Worm (Caenorhabditis elegans) whole organism, L2 larva: ENCODE measurements around the gene mlt-8.

Source experiments
- C34F6.9 ChIP-seq: fragments of 150-350 bp; optimal IDR thresholded peaks from 2 replicates; lab custom pipeline; 2014; ENCODE audit warnings: missing biosample characterization, missing genetic modification characterization
- F13H6.1 ChIP-seq: sonication (generic microtip); optimal IDR thresholded peaks from 2 replicates; lab custom pipeline; 2016; ENCODE audit warnings: missing genetic modification characterization, missing compliant biosample characterization
- R02D3.7 ChIP-seq: fragments of 150-350 bp; optimal IDR thresholded peaks from 2 replicates; lab custom pipeline; 2014; ENCODE audit warnings: missing biosample characterization, missing genetic modification characterization
- Y55F3AM.14 ChIP-seq: fragments of 200-800 bp; sonication (Bioruptor generic); optimal IDR thresholded peaks from 2 replicates; lab custom pipeline; 2018; ENCODE audit warnings: mild to moderate bottlenecking, missing genetic modification characterization, missing compliant biosample characterization
- alr-1 ChIP-seq: fragments of 150-350 bp; optimal IDR thresholded peaks from 2 replicates; lab custom pipeline; 2014; ENCODE audit warnings: missing biosample characterization, missing genetic modification characterization
- aly-2 ChIP-seq: fragments of 150-350 bp; optimal IDR thresholded peaks from 2 replicates; lab custom pipeline; 2014; ENCODE audit warnings: missing biosample characterization, missing genetic modification characterization
- ama-1 ChIP-seq: fragments of 150-350 bp; optimal IDR thresholded peaks from 2 replicates; lab custom pipeline; 2018; ENCODE audit warnings: inconsistent platforms
- ceh-16 ChIP-seq: fragments of 150-350 bp; optimal IDR thresholded peaks from 2 replicates; lab custom pipeline; 2014; ENCODE audit warnings: missing biosample characterization, missing genetic modification characterization
- ceh-82 ChIP-seq: fragments of 150-350 bp; optimal IDR thresholded peaks from 2 replicates; lab custom pipeline; 2014; ENCODE audit warnings: missing biosample characterization, missing genetic modification characterization
- crh-2 ChIP-seq: sonication (generic microtip); optimal IDR thresholded peaks from 2 replicates; lab custom pipeline; 2017; ENCODE audit warnings: missing biosample characterization, missing genetic modification characterization
- dmd-4 ChIP-seq: sonication (generic microtip); optimal IDR thresholded peaks from 2 replicates; lab custom pipeline; 2017; ENCODE audit warnings: missing biosample characterization, missing genetic modification characterization
- elt-3 ChIP-seq: sonication (generic microtip); optimal IDR thresholded peaks from 2 replicates; lab custom pipeline; 2017; ENCODE audit warnings: missing biosample characterization, missing genetic modification characterization
- fos-1 ChIP-seq: fragments of 150-350 bp; optimal IDR thresholded peaks from 2 replicates; lab custom pipeline; 2014; ENCODE audit warnings: missing biosample characterization, missing genetic modification characterization
- gmeb-1 ChIP-seq: fragments of 150-350 bp; optimal IDR thresholded peaks from 2 replicates; lab custom pipeline; 2014; ENCODE audit warnings: missing biosample characterization, missing genetic modification characterization
- lin-11 ChIP-seq: fragments of 150-350 bp; sonication (generic microtip); optimal IDR thresholded peaks from 2 replicates; lab custom pipeline; 2014; ENCODE audit warnings: missing biosample characterization, missing genetic modification characterization, inconsistent platforms, mixed read lengths
- lin-39 ChIP-seq: fragments of 150-350 bp; optimal IDR thresholded peaks from 2 replicates; lab custom pipeline; 2014; ENCODE audit warnings: missing biosample characterization, missing genetic modification reagents, missing genetic modification characterization
- mab-5 ChIP-seq: fragments of 150-350 bp; optimal IDR thresholded peaks from 2 replicates; lab custom pipeline; 2014; ENCODE audit warnings: missing biosample characterization, missing genetic modification characterization
- mdl-1 ChIP-seq, 2 experiments: fragments of 150-350 bp in 1 of 2; sonication (generic microtip) in 1 of 2; optimal IDR thresholded peaks; 2 replicates each; lab custom pipeline; 2017; ENCODE audit warnings: missing biosample characterization in 2 of 2, missing genetic modification characterization in 2 of 2
- nhr-10 ChIP-seq: sonication (generic microtip); optimal IDR thresholded peaks from 2 replicates; lab custom pipeline; 2017; ENCODE audit warnings: missing biosample characterization, missing genetic modification characterization
- nhr-129 ChIP-seq: fragments of 150-350 bp; optimal IDR thresholded peaks from 2 replicates; lab custom pipeline; 2014; ENCODE audit warnings: missing biosample characterization, missing genetic modification characterization
- nhr-25 ChIP-seq: fragments of 150-350 bp; sonication (generic microtip); optimal IDR thresholded peaks from 3 replicates; lab custom pipeline; 2014; ENCODE audit warnings: missing biosample characterization, missing genetic modification characterization
- nhr-6 ChIP-seq: fragments of 150-350 bp; optimal IDR thresholded peaks from 2 replicates; lab custom pipeline; 2014; ENCODE audit warnings: missing biosample characterization, missing genetic modification characterization
- sem-4 ChIP-seq: fragments of 150-350 bp; optimal IDR thresholded peaks from 2 replicates; lab custom pipeline; 2014; ENCODE audit warnings: missing biosample characterization, missing genetic modification reagents, missing genetic modification characterization
- skn-1 ChIP-seq: sonication (generic microtip); optimal IDR thresholded peaks from 2 replicates; lab custom pipeline; 2017; ENCODE audit warnings: missing biosample characterization, missing genetic modification characterization
- sma-3 ChIP-seq: sonication (generic microtip); optimal IDR thresholded peaks from 2 replicates; lab custom pipeline; 2016; ENCODE audit warnings: missing genetic modification reagents, missing genetic modification characterization, missing compliant biosample characterization
- sma-9 ChIP-seq, 2 experiments: fragments of 150-350 bp in 1 of 2; sonication (generic microtip) in 1 of 2; optimal IDR thresholded peaks; 2 replicates each; lab custom pipeline; 2014 to 2016; ENCODE audit warnings: missing genetic modification characterization in 2 of 2, mild to moderate bottlenecking in 1 of 2, missing biosample characterization in 1 of 2, missing compliant biosample characterization in 1 of 2, missing genetic modification reagents in 1 of 2, moderate library complexity in 1 of 2
- snpc-4 ChIP-seq: fragments of 150-350 bp; optimal IDR thresholded peaks from 2 replicates; lab custom pipeline; 2014; ENCODE audit warnings: missing biosample characterization, missing genetic modification characterization
- unc-55 ChIP-seq: fragments of 150-350 bp; sonication (generic microtip); optimal IDR thresholded peaks from 3 replicates; lab custom pipeline; 2014; ENCODE audit warnings: missing biosample characterization, missing genetic modification reagents, missing genetic modification characterization
- unc-62 ChIP-seq: fragments of 150-350 bp; optimal IDR thresholded peaks from 2 replicates; lab custom pipeline; 2014; ENCODE audit warnings: missing biosample characterization, missing genetic modification reagents, missing genetic modification characterization
- zag-1 ChIP-seq: fragments of 150-350 bp; optimal IDR thresholded peaks from 2 replicates; lab custom pipeline; 2014; ENCODE audit warnings: missing biosample characterization, missing genetic modification characterization
- ztf-1 ChIP-seq: fragments of 200-800 bp; sonication (Bioruptor generic); conservative IDR thresholded peaks from 2 replicates; pipeline ENCODE4 v1.3.6; 2022; ENCODE audit warnings: missing genetic modification characterization, missing compliant biosample characterization
- ztf-11 ChIP-seq: sonication (generic microtip); optimal IDR thresholded peaks from 2 replicates; lab custom pipeline; 2017; ENCODE audit warnings: missing biosample characterization, missing genetic modification characterization
- ztf-4 ChIP-seq: fragments of 150-350 bp; optimal IDR thresholded peaks from 2 replicates; lab custom pipeline; 2014; ENCODE audit warnings: missing biosample characterization, missing genetic modification characterization

The mlt-8 gene

DNA sequence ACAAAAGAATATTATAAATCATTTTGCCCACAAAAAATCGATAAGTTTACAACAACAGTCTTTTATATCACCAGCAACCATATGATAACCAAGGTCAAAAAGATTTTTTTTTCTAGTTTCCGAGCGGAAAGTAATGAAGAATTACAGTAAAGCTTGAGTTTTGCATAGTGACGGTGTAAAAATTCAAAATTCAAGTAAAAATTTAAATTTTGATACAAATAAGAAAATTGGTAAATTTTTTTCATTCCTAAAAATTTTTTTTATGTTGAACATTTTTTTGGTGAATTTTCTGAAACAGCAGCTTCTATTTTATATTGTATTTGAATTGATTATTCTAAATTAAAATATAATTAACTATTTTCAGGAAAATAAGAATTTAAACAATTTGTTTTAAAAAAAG is 3.1 kb downstream of the mlt-8 start, which contains the start of gene W08F4.5:
Gene W08F4.5 (minus strand): TSS at position 101 of the 400 bp plus-strand sequence.
- no peak for TF ChIP-seq nhr-25 (tag; lab: Kevin White, UChicago)

- no peak for TF ChIP-seq skn-1 (tag; lab: Kevin White, UChicago)
- no peak for TF ChIP-seq gmeb-1 (tag; lab: Kevin White, UChicago)
- no peak for TF ChIP-seq ztf-4 (tag; lab: Kevin White, UChicago)
- no peak for TF ChIP-seq alr-1 (tag; lab: Kevin White, UChicago)
- no peak for TF ChIP-seq sem-4 (tag; lab: Kevin White, UChicago)
- no peak for TF ChIP-seq R02D3.7
- no peak for TF ChIP-seq fos-1 (tag; lab: Kevin White, UChicago)
- no peak for TF ChIP-seq crh-2 (tag; lab: Kevin White, UChicago)
- no peak for TF ChIP-seq aly-2
- TF ChIP-seq C34F6.9 (tag; lab: Kevin White, UChicago), result no peak
- no peak for TF ChIP-seq ztf-1
- TF ChIP-seq sma-9 (GFP tag; optimal IDR thresholded peaks at IDR 0.05; lab: Kevin White, UChicago), result no peak
- no peak for TF ChIP-seq sma-9 (tag; optimal IDR thresholded peaks at IDR 0.05; lab: Kevin White, UChicago)
Measured at ce11 chrII:556185-556584, 15.7 kb downstream of the mlt-8 start, which contains the start of the genes C09E8.1 and C09E8.6. C09E8.1 (plus strand) TSS chrII:556485. C09E8.6 (plus strand) TSS chrII:556497.

DNA sequence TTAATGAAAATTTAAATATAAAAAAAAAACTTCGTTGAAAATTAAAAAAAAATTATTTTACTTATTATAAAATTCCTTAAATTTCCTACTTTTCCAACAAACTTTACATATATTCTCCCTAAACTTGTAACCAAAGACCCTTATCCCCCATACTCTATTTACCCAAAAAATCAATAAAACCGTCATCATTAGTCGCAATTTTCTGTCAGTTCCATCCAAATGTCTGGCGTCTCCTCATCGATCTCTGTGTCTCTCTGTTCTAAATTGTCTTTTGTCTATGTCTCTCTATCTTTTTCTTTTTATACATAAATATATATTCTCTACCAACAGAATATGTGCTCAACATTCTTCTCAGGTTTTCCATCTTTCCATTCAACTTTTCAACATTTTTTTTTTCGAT is 16.5 kb downstream of the mlt-8 start:
- TF ChIP-seq elt-3, result no peak
- TF ChIP-seq C34F6.9 (tag; lab: Kevin White, UChicago), result peak; percentile 20

- TF ChIP-seq ztf-11, result no peak
- no peak for TF ChIP-seq lin-39
- TF ChIP-seq ama-1 (lab: Kevin White, UChicago), result no peak
Measured at ce11 chrII:551245-551904, 20.5 kb downstream of the mlt-8 start, which contains the start of gene lips-7. lips-7 (plus strand) TSS chrII:551854.

- TF ChIP-seq unc-55 (GFP tag; lab: Kevin White, UChicago), result peak; percentile 7
- no peak for TF ChIP-seq ceh-16
- TF ChIP-seq unc-62, result no peak
- no peak for TF ChIP-seq mab-5 (tag; lab: Kevin White, UChicago)
Measured at ce11 chrII:549501-549900, 22.4 kb downstream of the mlt-8 start.

ce11 chrII:546405-546804 is 25.5 kb downstream of the mlt-8 start, which contains the start of gene mlt-10:
mlt-10 (plus strand) TSS chrII:546705.
- no peak for TF ChIP-seq alr-1 (tag; lab: Kevin White, UChicago)
- TF ChIP-seq dmd-4 (tag; lab: Kevin White, UChicago), result no peak
- TF ChIP-seq lin-11 (tag; lab: Kevin White, UChicago), result no peak
- no peak for TF ChIP-seq unc-62
- TF ChIP-seq F13H6.1 (tag; lab: Kevin White, UChicago), result no peak
- no peak for TF ChIP-seq ztf-4 (tag; lab: Kevin White, UChicago)
- TF ChIP-seq R02D3.7, result no peak
- no peak for TF ChIP-seq sma-9 (GFP tag; optimal IDR thresholded peaks at IDR 0.05; lab: Kevin White, UChicago)
- TF ChIP-seq sma-9 (tag; optimal IDR thresholded peaks at IDR 0.05; lab: Kevin White, UChicago), result no peak
- no peak for TF ChIP-seq sem-4 (tag; lab: Kevin White, UChicago)
- TF ChIP-seq nhr-6, result no peak
- TF ChIP-seq nhr-129, result no peak
- no peak for TF ChIP-seq Y55F3AM.14
- no peak for TF ChIP-seq ceh-82 (tag; lab: Kevin White, UChicago)
- no peak for TF ChIP-seq mdl-1 (tag; optimal IDR thresholded peaks at IDR 0.05; lab: Kevin White, UChicago)
- no peak for TF ChIP-seq nhr-10 (tag; lab: Kevin White, UChicago)
- TF ChIP-seq zag-1 (tag; lab: Kevin White, UChicago), result no peak
- no peak for TF ChIP-seq skn-1 (tag; lab: Kevin White, UChicago)
- no peak for TF ChIP-seq snpc-4 (tag; lab: Kevin White, UChicago)
- TF ChIP-seq sma-3 (GFP tag; lab: Kevin White, UChicago), result no peak
- no peak for TF ChIP-seq elt-3
